Worm (Caenorhabditis elegans) whole organism, L4 larva: ENCODE measurements around the gene sri-34.

Source experiments
- F37D6.2 ChIP-seq: sonication (generic microtip); optimal IDR thresholded peaks from 2 replicates; lab custom pipeline; 2016; ENCODE audit warnings: mild to moderate bottlenecking, missing genetic modification characterization, missing compliant biosample characterization
- R02D3.7 ChIP-seq: fragments of 150-350 bp; sonication (generic microtip); optimal IDR thresholded peaks from 3 replicates; lab custom pipeline; 2014; ENCODE audit warnings: missing biosample characterization, missing genetic modification characterization
- ama-1 ChIP-seq: fragments of 150-350 bp; optimal IDR thresholded peaks from 2 replicates; lab custom pipeline; 2014; ENCODE audit warnings: inconsistent platforms, mixed read lengths
- daf-16 ChIP-seq, 3 experiments: sonication (generic microtip); optimal IDR thresholded peaks; 2 replicates each; lab custom pipeline; 2016 to 2017; ENCODE audit warnings: missing genetic modification characterization in 3 of 3, missing genetic modification reagents in 3 of 3, mild to moderate bottlenecking in 2 of 3, missing compliant biosample characterization in 2 of 3, missing biosample characterization in 1 of 3, moderate library complexity in 1 of 3
- fos-1 ChIP-seq: fragments of 150-350 bp; optimal IDR thresholded peaks from 2 replicates; lab custom pipeline; 2014; ENCODE audit warnings: missing biosample characterization, missing genetic modification characterization
- mdl-1 ChIP-seq, 2 experiments: fragments of 150-350 bp in 1 of 2; sonication (generic microtip) in 1 of 2; optimal IDR thresholded peaks; 2 replicates each; lab custom pipeline; 2014 to 2017; ENCODE audit warnings: missing biosample characterization in 2 of 2, missing genetic modification characterization in 2 of 2
- nhr-11 ChIP-seq: fragments of 150-350 bp; optimal IDR thresholded peaks from 2 replicates; lab custom pipeline; 2014; ENCODE audit warnings: missing biosample characterization, missing genetic modification characterization
- nhr-77 ChIP-seq: fragments of 150-350 bp; optimal IDR thresholded peaks from 2 replicates; lab custom pipeline; 2014; ENCODE audit warnings: missing biosample characterization, missing genetic modification characterization
- pqm-1 ChIP-seq: sonication (generic microtip); optimal IDR thresholded peaks from 2 replicates; lab custom pipeline; 2017; ENCODE audit warnings: missing biosample characterization, missing genetic modification characterization
- unc-39 ChIP-seq: sonication (generic microtip); optimal IDR thresholded peaks from 2 replicates; lab custom pipeline; 2017; ENCODE audit warnings: missing biosample characterization, missing genetic modification characterization

- TF ChIP-seq pqm-1 (tag; lab: Kevin White, UChicago): no peak
- no peak for TF ChIP-seq F37D6.2 (tag; lab: Kevin White, UChicago)
- TF ChIP-seq fos-1 (tag; lab: Kevin White, UChicago): no peak
- TF ChIP-seq R02D3.7 (tag; lab: Kevin White, UChicago): no peak
- no peak for TF ChIP-seq unc-39 (tag; lab: Kevin White, UChicago)
- no peak for TF ChIP-seq nhr-77 (tag; lab: Kevin White, UChicago)
- no peak for TF ChIP-seq nhr-11 (tag; lab: Kevin White, UChicago)
- TF ChIP-seq mdl-1 (tag; optimal IDR thresholded peaks at IDR 0.05; lab: Kevin White, UChicago): no peak
- no peak for TF ChIP-seq ama-1
- TF ChIP-seq daf-16 (GFP tag; optimal IDR thresholded peaks at IDR 0.05; lab: Kevin White, UChicago): no peak
- TF ChIP-seq daf-16 (tag; optimal IDR thresholded peaks at IDR 0.05; lab: Kevin White, UChicago): no peak
Observed at ce11 chrII:3206423-3206989, 47.6 kb upstream of the sri-34 start, which contains the start of the genes ZC239.20 and ZC239.21.
